Fruit fly (Drosophila melanogaster): ENCODE results near the gene CG15020.

CG15020 gene

dm6 chr3L:4389104-4389503 lies 32.4 kb upstream of the CG15020 start (continued):
- no peak for TF ChIP-seq ham (GFP tag; IDR thresholded peaks at IDR 0.05)
- no peak for TF ChIP-seq CG11696 (GFP tag; IDR thresholded peaks at IDR 0.05)
- no peak for TF ChIP-seq MESR4 (GFP tag; optimal IDR thresholded peaks at IDR 0.05)
- peak; percentile 1 for TF ChIP-seq gem (tag; optimal IDR thresholded peaks at IDR 0.05)
- no peak for TF ChIP-seq dmrt11E (tag; optimal IDR thresholded peaks at IDR 0.05)
- TF ChIP-seq CG13894 (tag; optimal IDR thresholded peaks at IDR 0.05) = no peak
- TF ChIP-seq Pdp1 (GFP tag; optimal IDR thresholded peaks at IDR 0.05) = no peak
- no peak for TF ChIP-seq wdn (GFP tag; IDR thresholded peaks at IDR 0.05)
- no peak for TF ChIP-seq CG10209 (GFP tag; optimal IDR thresholded peaks at IDR 0.05)
- no peak for TF ChIP-seq MBD-R2 (GFP tag; IDR thresholded peaks at IDR 0.05)
- no peak for TF ChIP-seq vvl (GFP tag; IDR thresholded peaks at IDR 0.05)
- peak; percentile 14; the same call in 1 of the 2 replicates for TF ChIP-seq CG31441 (GFP tag; IDR thresholded peaks at IDR 0.05)
- peak; percentile 34 for TF ChIP-seq Sox102F (GFP tag; optimal IDR thresholded peaks at IDR 0.05)
- TF ChIP-seq CG14860 (GFP tag; IDR thresholded peaks at IDR 0.05; ENCODE audit: partially characterized antibody) = no peak
- TF ChIP-seq Sry-δ (GFP tag; optimal IDR thresholded peaks at IDR 0.05) = no peak
- peak in 1 of 2 experiments; percentile 47 for TF ChIP-seq bsh (GFP tag; optimal IDR thresholded peaks at IDR 0.05)
- no peak for TF ChIP-seq hb (GFP tag; IDR thresholded peaks at IDR 0.05; ENCODE audit: partially characterized antibody)
- no peak for TF ChIP-seq CG15073 (GFP tag; optimal IDR thresholded peaks at IDR 0.05)
- TF ChIP-seq hkb (optimal IDR thresholded peaks at IDR 0.05) = no peak
- no peak for TF ChIP-seq hkb (GFP tag; IDR thresholded peaks at IDR 0.05)
- TF ChIP-seq CG2712 (tag; optimal IDR thresholded peaks at IDR 0.05) = peak; percentile 17
- no peak for TF ChIP-seq CG14710 (tag; optimal IDR thresholded peaks at IDR 0.05)
- peak; percentile 3 for TF ChIP-seq CG17359 (tag; optimal IDR thresholded peaks at IDR 0.05)
- no peak for TF ChIP-seq CG12104 (GFP tag; optimal IDR thresholded peaks at IDR 0.05)
- 0 out of 2 replicates have a peak, but pooled peaks have one; percentile 13 for TF ChIP-seq Xrp1 (GFP tag; IDR thresholded peaks at IDR 0.05)
- no peak for TF ChIP-seq CG11560 (tag; IDR thresholded peaks at IDR 0.05)

dm6 chr3L:4392851-4393250 lies 28.6 kb upstream of the CG15020 start:
- TF ChIP-seq CG11398 (GFP tag; optimal IDR thresholded peaks at IDR 0.05) (no peak), CG34376 (GFP tag; optimal IDR thresholded peaks at IDR 0.05) (no peak), HLHmδ (GFP tag; optimal IDR thresholded peaks at IDR 0.05) (no peak), nerfin-1 (tag; optimal IDR thresholded peaks at IDR 0.05) (no peak), CG2120 (GFP tag; optimal IDR thresholded peaks at IDR 0.05) (no peak), Drgx (GFP tag; IDR thresholded peaks at IDR 0.05) (peak; percentile 82), Nf-YC (tag; optimal IDR thresholded peaks at IDR 0.05) (no peak), sd (tag; optimal IDR thresholded peaks at IDR 0.05) (no peak), CG10274 (GFP tag; optimal IDR thresholded peaks at IDR 0.05) (no peak), sqz (GFP tag; optimal IDR thresholded peaks at IDR 0.05) (no peak), CG11560 (tag; IDR thresholded peaks at IDR 0.05) (no peak), ase (GFP tag; IDR thresholded peaks at IDR 0.05) (0 out of 3 replicates have a peak, but pooled peaks have one; percentile 5), CG3281 (GFP tag; optimal IDR thresholded peaks at IDR 0.05) (no peak), CG14014 (GFP tag; IDR thresholded peaks at IDR 0.05) (no peak)

DNA sequence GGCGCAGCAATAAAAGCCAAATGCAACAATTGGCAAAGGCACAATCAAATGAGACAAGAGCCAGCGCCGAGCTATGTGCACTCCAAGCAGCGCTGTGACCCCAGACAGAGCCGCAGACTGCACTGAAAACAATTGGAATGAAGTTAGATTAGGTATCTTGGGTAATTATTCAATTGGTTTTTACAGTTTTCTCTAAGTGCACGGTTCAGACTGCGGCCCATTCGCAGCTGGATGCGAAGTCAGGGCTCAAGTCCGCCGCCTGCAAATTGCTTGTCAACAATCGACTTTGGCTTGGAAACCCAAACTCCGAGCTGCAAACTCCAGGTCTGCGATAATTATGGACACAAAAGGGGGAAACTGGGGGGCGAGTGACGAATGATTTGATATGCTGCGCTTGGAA lies 27.8 kb upstream of the CG15020 start:
- TF ChIP-seq CG10959 (GFP tag; IDR thresholded peaks at IDR 0.05) (no peak), CG4730 (GFP tag; IDR thresholded peaks at IDR 0.05) (peak; percentile 18; the same call in 1 of the 2 replicates), Drgx (GFP tag; IDR thresholded peaks at IDR 0.05) (peak; percentile 53; the same call in 1 of the 2 replicates), odd (GFP tag; optimal IDR thresholded peaks at IDR 0.05) (no peak), pfk (GFP tag; optimal IDR thresholded peaks at IDR 0.05) (no peak), cato (GFP tag; optimal IDR thresholded peaks at IDR 0.05; ENCODE audit: borderline replicate concordance) (no peak), Ptx1 (GFP tag; IDR thresholded peaks at IDR 0.05) (no peak)

Data from whole organism, embryonic.